Fruit fly (Drosophila melanogaster) whole organism, embryonic: Measurements from ENCODE around the gene CG34303.

Experiments
- Atf6 ChIP-seq: fragments of 200-800 bp; sonication (Bioruptor generic); IDR thresholded peaks from 2 replicates; pipeline ENCODE4 v1.3.6; 2022; ENCODE audit warnings: missing biosample characterization, missing genetic modification characterization
- CG10147 ChIP-seq: fragments of 200-800 bp; sonication (Bioruptor generic); optimal IDR thresholded peaks from 2 replicates; lab custom pipeline; 2019; ENCODE audit warnings: missing biosample characterization, mild to moderate bottlenecking, missing genetic modification characterization, moderate library complexity
- CG10274 ChIP-seq: fragments of 200-800 bp; sonication (Bioruptor generic); optimal IDR thresholded peaks from 3 replicates; lab custom pipeline; 2017; ENCODE audit warnings: missing biosample characterization, mild to moderate bottlenecking, missing genetic modification characterization
- CG10321 ChIP-seq: fragments of 200-800 bp; sonication (Bioruptor generic); IDR thresholded peaks from 2 replicates; pipeline ENCODE4 v1.3.6; 2022; ENCODE audit warnings: missing biosample characterization, missing genetic modification characterization
- CG11085 ChIP-seq: fragments of 200-800 bp; sonication (Bioruptor generic); IDR thresholded peaks from 2 replicates; pipeline ENCODE4 v1.3.6; 2022; ENCODE audit warnings: missing biosample characterization, missing genetic modification characterization
- CG12391 ChIP-seq: fragments of 200-800 bp; sonication (Bioruptor generic); optimal IDR thresholded peaks from 3 replicates; lab custom pipeline; 2018; ENCODE audit warnings: missing biosample characterization, mild to moderate bottlenecking, missing genetic modification characterization, moderate library complexity
- CG14667 ChIP-seq: fragments of 200-800 bp; sonication (Bioruptor generic); IDR thresholded peaks from 2 replicates; pipeline ENCODE4 v1.3.6; 2022; ENCODE audit warnings: missing biosample characterization, missing genetic modification characterization
- CG15514 ChIP-seq: fragments of 200-800 bp; sonication (Bioruptor generic); optimal IDR thresholded peaks from 3 replicates; lab custom pipeline; 2017; ENCODE audit warnings: missing biosample characterization, missing genetic modification characterization, mild to moderate bottlenecking, moderate library complexity, missing genetic modification reagents
- CG16863 ChIP-seq: fragments of 200-800 bp; sonication (Bioruptor generic); optimal IDR thresholded peaks from 3 replicates; lab custom pipeline; 2016; ENCODE audit warnings: missing biosample characterization, missing genetic modification characterization
- CG30431 ChIP-seq: fragments of 200-800 bp; sonication (Bioruptor generic); optimal IDR thresholded peaks from 2 replicates; lab custom pipeline; 2017; ENCODE audit warnings: missing biosample characterization, missing genetic modification characterization
- CG3065 ChIP-seq: fragments of 200-800 bp; sonication (Bioruptor generic); optimal IDR thresholded peaks from 2 replicates; lab custom pipeline; 2016; ENCODE audit warnings: missing biosample characterization, missing genetic modification characterization
- CG32772 ChIP-seq: fragments of 200-800 bp; sonication (Bioruptor generic); IDR thresholded peaks from 2 replicates; pipeline ENCODE4 v1.3.6; 2022; ENCODE audit warnings: missing biosample characterization, missing genetic modification characterization
- CG6175 ChIP-seq: fragments of 200-800 bp; sonication (Bioruptor generic); IDR thresholded peaks from 3 replicates; pipeline ENCODE4 v1.3.6; 2022; ENCODE audit warnings: missing biosample characterization, missing genetic modification characterization
- CG6791 ChIP-seq: fragments of 200-800 bp; sonication (Bioruptor generic); IDR thresholded peaks from 3 replicates; pipeline ENCODE4 v1.3.6; 2022; ENCODE audit warnings: missing biosample characterization, missing genetic modification characterization; ENCODE audit not compliant: partially characterized antibody
- CG8089 ChIP-seq: fragments of 200-800 bp; sonication (Bioruptor generic); optimal IDR thresholded peaks from 3 replicates; lab custom pipeline; 2016; ENCODE audit warnings: missing biosample characterization, missing genetic modification characterization
- CG8359 ChIP-seq: fragments of 200-800 bp; sonication (Bioruptor generic); optimal IDR thresholded peaks from 2 replicates; lab custom pipeline; 2017; ENCODE audit warnings: missing biosample characterization, mild to moderate bottlenecking, missing genetic modification characterization, borderline replicate concordance
- CG8478 ChIP-seq: fragments of >200 bp; optimal IDR thresholded peaks from 2 replicates; lab custom pipeline; 2018
- CG9727 ChIP-seq: fragments of 200-800 bp; sonication (Bioruptor generic); optimal IDR thresholded peaks from 3 replicates; lab custom pipeline; 2017; ENCODE audit warnings: missing biosample characterization, mild to moderate bottlenecking, missing genetic modification characterization
- CG9876 ChIP-seq: fragments of 200-800 bp; sonication (Bioruptor generic); optimal IDR thresholded peaks from 2 replicates; lab custom pipeline; 2016; ENCODE audit warnings: missing biosample characterization, missing genetic modification characterization
- CG9932 ChIP-seq: fragments of 200-800 bp; sonication (Bioruptor generic); IDR thresholded peaks from 2 replicates; pipeline ENCODE4 v1.3.6; 2022; ENCODE audit warnings: missing biosample characterization, missing genetic modification characterization
- CkIIα-i1 ChIP-seq: fragments of 200-800 bp; sonication (Bioruptor generic); IDR thresholded peaks from 2 replicates; pipeline ENCODE4 v1.3.6; 2022; ENCODE audit warnings: missing biosample characterization, missing genetic modification characterization
- CoRest ChIP-seq: fragments of 200-800 bp; sonication (Bioruptor generic); optimal IDR thresholded peaks from 3 replicates; lab custom pipeline; 2018; ENCODE audit warnings: missing biosample characterization, mild to moderate bottlenecking, missing genetic modification characterization, moderate library complexity
- Dp ChIP-seq: fragments of 200-800 bp; sonication (Bioruptor generic); optimal IDR thresholded peaks from 2 replicates; lab custom pipeline; 2018; ENCODE audit warnings: missing biosample characterization, mild to moderate bottlenecking, missing genetic modification characterization, moderate library complexity
- HmgZ ChIP-seq: fragments of 200-800 bp; sonication (Bioruptor generic); optimal IDR thresholded peaks from 2 replicates; lab custom pipeline; 2018; ENCODE audit warnings: missing biosample characterization, mild to moderate bottlenecking, missing genetic modification characterization
- NC2α ChIP-seq: fragments of 200-800 bp; sonication (Bioruptor generic); optimal IDR thresholded peaks from 2 replicates; lab custom pipeline; 2016; ENCODE audit warnings: missing biosample characterization, missing genetic modification characterization
- Nf-YB ChIP-seq: fragments of 200-800 bp; sonication (Bioruptor generic); optimal IDR thresholded peaks from 3 replicates; lab custom pipeline; 2019; ENCODE audit warnings: missing biosample characterization, mild to moderate bottlenecking, missing genetic modification characterization, moderate library complexity
- Scr ChIP-seq: fragments of 200-800 bp; sonication (Bioruptor generic); IDR thresholded peaks from 2 replicates; pipeline ENCODE4 v1.3.6; 2022; ENCODE audit warnings: missing biosample characterization, missing genetic modification characterization; ENCODE audit not compliant: partially characterized antibody
- TFAM ChIP-seq: fragments of 200-800 bp; sonication (Bioruptor generic); optimal IDR thresholded peaks from 2 replicates; lab custom pipeline; 2017; ENCODE audit warnings: missing biosample characterization, missing genetic modification characterization, inconsistent platforms
- Xbp1 ChIP-seq: fragments of 200-800 bp; sonication (Bioruptor generic); optimal IDR thresholded peaks from 3 replicates; lab custom pipeline; 2016; ENCODE audit warnings: missing biosample characterization, mild to moderate bottlenecking, missing genetic modification characterization
- YL-1 ChIP-seq: fragments of 200-800 bp; sonication (Bioruptor generic); optimal IDR thresholded peaks from 3 replicates; lab custom pipeline; 2017; ENCODE audit warnings: missing biosample characterization, mild to moderate bottlenecking, missing genetic modification characterization
- ato ChIP-seq: fragments of 200-800 bp; sonication (Bioruptor generic); IDR thresholded peaks from 2 replicates; pipeline ENCODE4 v1.3.6; 2022; ENCODE audit warnings: missing biosample characterization, missing genetic modification characterization; ENCODE audit not compliant: partially characterized antibody
- bigmax ChIP-seq: fragments of 200-800 bp; sonication (Bioruptor generic); optimal IDR thresholded peaks from 2 replicates; lab custom pipeline; 2018; ENCODE audit warnings: missing biosample characterization, mild to moderate bottlenecking, missing genetic modification characterization
- ewg ChIP-seq: fragments of 200-800 bp; sonication (Bioruptor generic); optimal IDR thresholded peaks from 3 replicates; lab custom pipeline; 2017; ENCODE audit warnings: mild to moderate bottlenecking, missing biosample characterization, missing genetic modification reagents, missing genetic modification characterization
- fru ChIP-seq: fragments of >200 bp; optimal IDR thresholded peaks from 2 replicates; lab custom pipeline; 2017
- gce ChIP-seq: fragments of 200-800 bp; sonication (Bioruptor generic); IDR thresholded peaks from 3 replicates; pipeline ENCODE4 v1.3.6; 2022; ENCODE audit warnings: missing biosample characterization, missing genetic modification characterization
- gsb-n ChIP-seq: fragments of 200-800 bp; sonication (Bioruptor generic); optimal IDR thresholded peaks from 3 replicates; lab custom pipeline; 2018; ENCODE audit warnings: missing biosample characterization, mild to moderate bottlenecking, missing genetic modification characterization
- ind ChIP-seq: fragments of 200-800 bp; sonication (Bioruptor generic); optimal IDR thresholded peaks from 3 replicates; lab custom pipeline; 2016; ENCODE audit warnings: missing biosample characterization, missing genetic modification characterization
- kay ChIP-seq: fragments of 200-800 bp; sonication (Bioruptor generic); optimal IDR thresholded peaks from 2 replicates; lab custom pipeline; 2016; ENCODE audit warnings: missing biosample characterization, missing genetic modification characterization
- nerfin-1 ChIP-seq: fragments of 200-800 bp; sonication (Bioruptor generic); optimal IDR thresholded peaks from 3 replicates; lab custom pipeline; 2019; ENCODE audit warnings: missing biosample characterization, mild to moderate bottlenecking, missing genetic modification characterization, moderate library complexity
- p53 ChIP-seq: fragments of 200-800 bp; sonication (Bioruptor generic); optimal IDR thresholded peaks from 2 replicates; lab custom pipeline; 2016; ENCODE audit warnings: missing biosample characterization, missing genetic modification characterization
- peb ChIP-seq: fragments of 200-800 bp; sonication (Bioruptor generic); IDR thresholded peaks from 2 replicates; pipeline ENCODE4 v1.3.6; 2022; ENCODE audit warnings: missing biosample characterization, missing genetic modification characterization
- repo ChIP-seq: fragments of 200-800 bp; sonication (Bioruptor generic); optimal IDR thresholded peaks from 2 replicates; lab custom pipeline; 2016; ENCODE audit warnings: missing biosample characterization, missing genetic modification characterization
- ro ChIP-seq: fragments of 200-800 bp; sonication (Bioruptor generic); IDR thresholded peaks from 2 replicates; pipeline ENCODE4 v1.3.6; 2022; ENCODE audit warnings: missing biosample characterization, missing genetic modification characterization
- scrt ChIP-seq: fragments of 200-800 bp; sonication (Bioruptor generic); optimal IDR thresholded peaks from 2 replicates; lab custom pipeline; 2018; ENCODE audit warnings: missing biosample characterization, mild to moderate bottlenecking, missing genetic modification characterization, moderate library complexity
- seq ChIP-seq: fragments of 200-800 bp; sonication (Bioruptor generic); IDR thresholded peaks from 2 replicates; pipeline ENCODE4 v1.3.6; 2022; ENCODE audit warnings: missing biosample characterization, missing genetic modification characterization
- sna ChIP-seq: fragments of 200-800 bp; sonication (Bioruptor generic); IDR thresholded peaks from 2 replicates; pipeline ENCODE4 v1.3.6; 2022; ENCODE audit warnings: missing biosample characterization, missing genetic modification characterization; ENCODE audit not compliant: partially characterized antibody
- so ChIP-seq: fragments of 200-800 bp; sonication (Bioruptor generic); IDR thresholded peaks from 3 replicates; pipeline ENCODE4 v1.3.6; 2022; ENCODE audit warnings: missing biosample characterization, missing genetic modification characterization
- tup ChIP-seq: fragments of 200-800 bp; sonication (Bioruptor generic); optimal IDR thresholded peaks from 2 replicates; lab custom pipeline; 2016; ENCODE audit warnings: missing biosample characterization, mild to moderate bottlenecking, missing genetic modification characterization, moderate library complexity
- twi ChIP-seq: fragments of 200-800 bp; optimal IDR thresholded peaks from 2 replicates; lab custom pipeline; 2019; ENCODE audit warnings: missing biosample characterization, mild to moderate bottlenecking, missing genetic modification characterization, moderate library complexity
- tx ChIP-seq: fragments of 200-800 bp; sonication (Bioruptor generic); optimal IDR thresholded peaks from 2 replicates; lab custom pipeline; 2016; ENCODE audit warnings: missing biosample characterization, missing genetic modification characterization
- z ChIP-seq: fragments of 200-800 bp; sonication (Bioruptor generic); IDR thresholded peaks from 3 replicates; pipeline ENCODE4 v1.3.6; 2022; ENCODE audit warnings: missing biosample characterization, missing genetic modification characterization
- zf30C ChIP-seq: fragments of 200-800 bp; sonication (Bioruptor generic); optimal IDR thresholded peaks from 3 replicates; lab custom pipeline; 2018; ENCODE audit warnings: missing biosample characterization, mild to moderate bottlenecking, missing genetic modification characterization

CG34303 gene

DNA sequence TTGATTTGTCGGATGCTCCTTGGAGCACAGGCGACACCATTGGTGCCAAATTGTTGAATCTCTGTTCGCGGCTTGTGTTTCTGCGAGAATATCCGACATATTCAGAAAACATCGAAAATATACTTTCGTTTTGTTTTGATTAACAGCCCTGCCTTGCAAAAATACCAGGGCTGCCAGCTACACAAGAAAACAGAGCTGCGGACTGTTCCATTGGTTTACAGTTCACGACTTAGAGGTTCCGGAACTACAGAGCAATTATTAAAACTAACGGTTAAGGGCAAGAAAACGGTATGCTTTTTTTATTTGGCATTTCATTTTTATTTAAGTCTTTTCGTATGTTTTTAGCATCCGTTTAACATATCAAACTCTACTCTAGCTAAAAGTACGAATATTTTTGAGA, 9.5 kb upstream of the CG34303 start, which contains the start of gene CG6254 (continued):
- TF ChIP-seq Scr = peak; percentile 34
- no peak for TF ChIP-seq gce (GFP tag; lab: Robert Waterston, UW)
- no peak; the same call in 2 of the 3 replicates for TF ChIP-seq so (GFP tag; lab: Robert Waterston, UW)
- no peak for TF ChIP-seq CG8478 (lab: Kevin White, UChicago)
- TF ChIP-seq CG8089 (GFP tag; lab: Kevin White, UChicago) = no peak
- no peak for TF ChIP-seq CG8359 (GFP tag; lab: Kevin White, UChicago)
- no peak for TF ChIP-seq CG6175 (GFP tag; lab: Robert Waterston, UW)
- no peak for TF ChIP-seq zf30C (GFP tag; lab: Kevin White, UChicago)
- no peak for TF ChIP-seq ewg (GFP tag; lab: Kevin White, UChicago)
- TF ChIP-seq CG15514 (GFP tag; lab: Kevin White, UChicago) = peak; percentile 100
- no peak for TF ChIP-seq fru (lab: Kevin White, UChicago)
- no peak for TF ChIP-seq peb (GFP tag; lab: Robert Waterston, UW)
- no peak for TF ChIP-seq twi (tag; lab: Kevin White, UChicago)
- no peak for TF ChIP-seq CG16863 (GFP tag; lab: Kevin White, UChicago)
- TF ChIP-seq repo (GFP tag; lab: Kevin White, UChicago) = peak; percentile 33
- TF ChIP-seq CG3065 = no peak
- TF ChIP-seq z = no peak
- TF ChIP-seq ato (GFP tag; lab: Robert Waterston, UW) = peak; percentile 60; the same call in 1 of the 2 replicates
- peak; percentile 45 for TF ChIP-seq CG12391 (tag; lab: Kevin White, UChicago)
- no peak for TF ChIP-seq CG10147 (GFP tag; lab: Kevin White, UChicago)
- TF ChIP-seq kay (GFP tag; lab: Kevin White, UChicago) = no peak
- no peak for TF ChIP-seq tup (GFP tag; lab: Kevin White, UChicago)
- peak; percentile 47; the same call in 1 of the 3 replicates for TF ChIP-seq CG6791
- TF ChIP-seq tx (GFP tag; lab: Kevin White, UChicago) = no peak
- TF ChIP-seq seq (GFP tag; lab: Robert Waterston, UW) = 0 out of 2 replicates have a peak, but pooled peaks have one; percentile 26
- peak; percentile 23 for TF ChIP-seq Dp (GFP tag; lab: Kevin White, UChicago)
- TF ChIP-seq p53 = no peak
- TF ChIP-seq NC2α (GFP tag; lab: Kevin White, UChicago) = no peak
- TF ChIP-seq Xbp1 (GFP tag; lab: Kevin White, UChicago) = peak; percentile 53
- no peak for TF ChIP-seq ro (GFP tag; lab: Robert Waterston, UW)
- TF ChIP-seq CkIIα-i1 = no peak
- TF ChIP-seq Atf6 (GFP tag; lab: Robert Waterston, UW) = no peak
- no peak for TF ChIP-seq nerfin-1
- TF ChIP-seq CG14667 (GFP tag; lab: Robert Waterston, UW) = no peak
- TF ChIP-seq CG9727 (GFP tag; lab: Kevin White, UChicago) = no peak
- TF ChIP-seq CG30431 (GFP tag; lab: Kevin White, UChicago) = no peak
- no peak for TF ChIP-seq bigmax (GFP tag; lab: Kevin White, UChicago)
- no peak for TF ChIP-seq CG32772
- TF ChIP-seq CG11085 (GFP tag; lab: Robert Waterston, UW) = no peak
- TF ChIP-seq CG10274 (GFP tag; lab: Kevin White, UChicago) = no peak
- peak; percentile 58 for TF ChIP-seq HmgZ (tag; lab: Kevin White, UChicago)
- peak; percentile 52 for TF ChIP-seq ind (GFP tag; lab: Kevin White, UChicago)
- TF ChIP-seq CoRest (tag; lab: Kevin White, UChicago) = no peak
- TF ChIP-seq CG10321 (GFP tag; lab: Robert Waterston, UW) = no peak
- TF ChIP-seq TFAM (GFP tag; lab: Kevin White, UChicago) = no peak
- TF ChIP-seq CG9876 = peak; percentile 16
- TF ChIP-seq sna = peak; percentile 22; the same call in 1 of the 2 replicates
- no peak for TF ChIP-seq Nf-YB (GFP tag; lab: Kevin White, UChicago)
- TF ChIP-seq CG9932 (GFP tag; lab: Robert Waterston, UW) = peak; percentile 76
- TF ChIP-seq gsb-n (tag; lab: Kevin White, UChicago) = no peak
- peak; percentile 46 for TF ChIP-seq YL-1 (GFP tag; lab: Kevin White, UChicago)
- TF ChIP-seq scrt (GFP tag; lab: Kevin White, UChicago) = no peak
